Worm (Caenorhabditis elegans) whole organism, L2 larva: ENCODE measurements around the gene ins-8.

Source experiments
- C34F6.9 ChIP-seq: fragments of 150-350 bp; optimal IDR thresholded peaks from 2 replicates; lab custom pipeline; 2014; ENCODE audit warnings: missing biosample characterization, missing genetic modification characterization
- F13H6.1 ChIP-seq: sonication (generic microtip); optimal IDR thresholded peaks from 2 replicates; lab custom pipeline; 2016; ENCODE audit warnings: missing genetic modification characterization, missing compliant biosample characterization
- R02D3.7 ChIP-seq: fragments of 150-350 bp; optimal IDR thresholded peaks from 2 replicates; lab custom pipeline; 2014; ENCODE audit warnings: missing biosample characterization, missing genetic modification characterization
- ZK546.5 ChIP-seq: sonication (generic microtip); optimal IDR thresholded peaks from 2 replicates; lab custom pipeline; 2017; ENCODE audit warnings: missing biosample characterization, missing genetic modification characterization
- alr-1 ChIP-seq: fragments of 150-350 bp; optimal IDR thresholded peaks from 2 replicates; lab custom pipeline; 2014; ENCODE audit warnings: missing biosample characterization, missing genetic modification characterization
- ama-1 ChIP-seq: fragments of 150-350 bp; optimal IDR thresholded peaks from 2 replicates; lab custom pipeline; 2018; ENCODE audit warnings: inconsistent platforms
- blmp-1 ChIP-seq: sonication (generic microtip); optimal IDR thresholded peaks from 2 replicates; lab custom pipeline; 2017; ENCODE audit warnings: missing genetic modification characterization, mild to moderate bottlenecking, missing compliant biosample characterization, antibody characterized with exemption, moderate library complexity; ENCODE audit not compliant: insufficient read depth
- ceh-16 ChIP-seq: fragments of 150-350 bp; optimal IDR thresholded peaks from 2 replicates; lab custom pipeline; 2014; ENCODE audit warnings: missing biosample characterization, missing genetic modification characterization
- crh-2 ChIP-seq: sonication (generic microtip); optimal IDR thresholded peaks from 2 replicates; lab custom pipeline; 2017; ENCODE audit warnings: missing biosample characterization, missing genetic modification characterization
- dmd-4 ChIP-seq: sonication (generic microtip); optimal IDR thresholded peaks from 2 replicates; lab custom pipeline; 2017; ENCODE audit warnings: missing biosample characterization, missing genetic modification characterization
- egl-27 ChIP-seq: sonication (generic microtip); optimal IDR thresholded peaks from 3 replicates; lab custom pipeline; 2017; ENCODE audit warnings: missing biosample characterization, missing genetic modification reagents, missing genetic modification characterization
- elt-1 ChIP-seq: fragments of 150-350 bp; optimal IDR thresholded peaks from 2 replicates; lab custom pipeline; 2014; ENCODE audit warnings: missing biosample characterization, missing genetic modification characterization
- elt-3 ChIP-seq: sonication (generic microtip); optimal IDR thresholded peaks from 2 replicates; lab custom pipeline; 2017; ENCODE audit warnings: missing biosample characterization, missing genetic modification characterization
- fos-1 ChIP-seq: fragments of 150-350 bp; optimal IDR thresholded peaks from 2 replicates; lab custom pipeline; 2014; ENCODE audit warnings: missing biosample characterization, missing genetic modification characterization
- gmeb-1 ChIP-seq: fragments of 150-350 bp; optimal IDR thresholded peaks from 2 replicates; lab custom pipeline; 2014; ENCODE audit warnings: missing biosample characterization, missing genetic modification characterization
- lin-11 ChIP-seq: fragments of 150-350 bp; sonication (generic microtip); optimal IDR thresholded peaks from 2 replicates; lab custom pipeline; 2014; ENCODE audit warnings: missing biosample characterization, missing genetic modification characterization, inconsistent platforms, mixed read lengths
- lin-13 ChIP-seq: fragments of 150-350 bp; optimal IDR thresholded peaks from 2 replicates; lab custom pipeline; 2014; ENCODE audit warnings: missing biosample characterization, missing genetic modification reagents, missing genetic modification characterization
- lsy-2 ChIP-seq, 2 experiments: fragments of 150-350 bp in 1 of 2; sonication (generic microtip) in 1 of 2; optimal IDR thresholded peaks; 2 replicates each; lab custom pipeline; 2014 to 2017; ENCODE audit warnings: missing biosample characterization in 2 of 2, missing genetic modification characterization in 2 of 2
- mab-5 ChIP-seq: fragments of 150-350 bp; optimal IDR thresholded peaks from 2 replicates; lab custom pipeline; 2014; ENCODE audit warnings: missing biosample characterization, missing genetic modification characterization
- mdl-1 ChIP-seq, 2 experiments: fragments of 150-350 bp in 1 of 2; sonication (generic microtip) in 1 of 2; optimal IDR thresholded peaks; 2 replicates each; lab custom pipeline; 2017; ENCODE audit warnings: missing biosample characterization in 2 of 2, missing genetic modification characterization in 2 of 2
- nhr-10 ChIP-seq: sonication (generic microtip); optimal IDR thresholded peaks from 2 replicates; lab custom pipeline; 2017; ENCODE audit warnings: missing biosample characterization, missing genetic modification characterization
- nhr-11 ChIP-seq: fragments of 150-350 bp; optimal IDR thresholded peaks from 2 replicates; lab custom pipeline; 2014; ENCODE audit warnings: missing biosample characterization, missing genetic modification characterization
- nhr-129 ChIP-seq: fragments of 150-350 bp; optimal IDR thresholded peaks from 2 replicates; lab custom pipeline; 2014; ENCODE audit warnings: missing biosample characterization, missing genetic modification characterization
- nhr-21 ChIP-seq: fragments of 150-350 bp; optimal IDR thresholded peaks from 2 replicates; lab custom pipeline; 2014; ENCODE audit warnings: missing biosample characterization, missing genetic modification characterization
- nhr-237 ChIP-seq: fragments of 150-350 bp; optimal IDR thresholded peaks from 2 replicates; lab custom pipeline; 2014; ENCODE audit warnings: missing biosample characterization, missing genetic modification characterization
- nhr-25 ChIP-seq: fragments of 150-350 bp; sonication (generic microtip); optimal IDR thresholded peaks from 3 replicates; lab custom pipeline; 2014; ENCODE audit warnings: missing biosample characterization, missing genetic modification characterization
- nhr-6 ChIP-seq: fragments of 150-350 bp; optimal IDR thresholded peaks from 2 replicates; lab custom pipeline; 2014; ENCODE audit warnings: missing biosample characterization, missing genetic modification characterization
- sem-4 ChIP-seq: fragments of 150-350 bp; optimal IDR thresholded peaks from 2 replicates; lab custom pipeline; 2014; ENCODE audit warnings: missing biosample characterization, missing genetic modification reagents, missing genetic modification characterization
- sma-3 ChIP-seq: sonication (generic microtip); optimal IDR thresholded peaks from 2 replicates; lab custom pipeline; 2016; ENCODE audit warnings: missing genetic modification reagents, missing genetic modification characterization, missing compliant biosample characterization
- sma-9 ChIP-seq, 2 experiments: fragments of 150-350 bp in 1 of 2; sonication (generic microtip) in 1 of 2; optimal IDR thresholded peaks; 2 replicates each; lab custom pipeline; 2014 to 2016; ENCODE audit warnings: missing genetic modification characterization in 2 of 2, mild to moderate bottlenecking in 1 of 2, missing biosample characterization in 1 of 2, missing compliant biosample characterization in 1 of 2, missing genetic modification reagents in 1 of 2, moderate library complexity in 1 of 2
- snpc-4 ChIP-seq: fragments of 150-350 bp; optimal IDR thresholded peaks from 2 replicates; lab custom pipeline; 2014; ENCODE audit warnings: missing biosample characterization, missing genetic modification characterization
- unc-39 ChIP-seq: fragments of 150-350 bp; optimal IDR thresholded peaks from 2 replicates; lab custom pipeline; 2014; ENCODE audit warnings: missing biosample characterization, missing genetic modification characterization
- unc-62 ChIP-seq: fragments of 150-350 bp; optimal IDR thresholded peaks from 2 replicates; lab custom pipeline; 2014; ENCODE audit warnings: missing biosample characterization, missing genetic modification reagents, missing genetic modification characterization
- ztf-1 ChIP-seq: fragments of 200-800 bp; sonication (Bioruptor generic); conservative IDR thresholded peaks from 2 replicates; pipeline ENCODE4 v1.3.6; 2022; ENCODE audit warnings: missing genetic modification characterization, missing compliant biosample characterization
- ztf-4 ChIP-seq: fragments of 150-350 bp; optimal IDR thresholded peaks from 2 replicates; lab custom pipeline; 2014; ENCODE audit warnings: missing biosample characterization, missing genetic modification characterization

Gene ins-8

ce11 chrIV:9671001-9671652 is 9.6 kb downstream of the ins-8 start:
- peak; percentile 97 for TF ChIP-seq sma-9 (GFP tag; optimal IDR thresholded peaks at IDR 0.05; lab: Kevin White, UChicago)
- TF ChIP-seq sma-9 (tag; optimal IDR thresholded peaks at IDR 0.05; lab: Kevin White, UChicago) = no peak
- peak; percentile 58 for TF ChIP-seq fos-1
- peak; percentile 49 for TF ChIP-seq nhr-6 (tag; lab: Kevin White, UChicago)
- no peak for TF ChIP-seq ztf-1 (GFP tag; lab: Robert Waterston, UW)
- TF ChIP-seq ztf-4 (tag; lab: Kevin White, UChicago) = peak; percentile 45
- peak; percentile 49 for TF ChIP-seq blmp-1 (tag; lab: Kevin White, UChicago)
- TF ChIP-seq nhr-25 (tag; lab: Kevin White, UChicago) = peak; percentile 79
- peak; percentile 4 for TF ChIP-seq C34F6.9 (tag; lab: Kevin White, UChicago)
- TF ChIP-seq lsy-2 (tag; optimal IDR thresholded peaks at IDR 0.05; lab: Kevin White, UChicago) = peak in 1 of 2 experiments; percentile 53
- peak; percentile 50 to 75 for TF ChIP-seq mdl-1 (tag; optimal IDR thresholded peaks at IDR 0.05; lab: Kevin White, UChicago)
- peak; percentile 24 for TF ChIP-seq lin-13 (GFP tag; lab: Kevin White, UChicago)
- peak; percentile 37 for TF ChIP-seq egl-27
- TF ChIP-seq nhr-237 (tag; lab: Kevin White, UChicago) = no peak
- peak; percentile 24 for TF ChIP-seq sem-4 (tag; lab: Kevin White, UChicago)
- peak; percentile 94 for TF ChIP-seq crh-2 (tag; lab: Kevin White, UChicago)
- TF ChIP-seq F13H6.1 (tag; lab: Kevin White, UChicago) = peak; percentile 92
- peak; percentile 45 for TF ChIP-seq gmeb-1 (tag; lab: Kevin White, UChicago)
- no peak for TF ChIP-seq ama-1 (lab: Kevin White, UChicago)
- no peak for TF ChIP-seq elt-3 (tag; lab: Kevin White, UChicago)
- TF ChIP-seq sma-3 (GFP tag; lab: Kevin White, UChicago) = peak; percentile 52
- TF ChIP-seq nhr-129 (tag; lab: Kevin White, UChicago) = peak; percentile 89
- no peak for TF ChIP-seq dmd-4

DNA sequence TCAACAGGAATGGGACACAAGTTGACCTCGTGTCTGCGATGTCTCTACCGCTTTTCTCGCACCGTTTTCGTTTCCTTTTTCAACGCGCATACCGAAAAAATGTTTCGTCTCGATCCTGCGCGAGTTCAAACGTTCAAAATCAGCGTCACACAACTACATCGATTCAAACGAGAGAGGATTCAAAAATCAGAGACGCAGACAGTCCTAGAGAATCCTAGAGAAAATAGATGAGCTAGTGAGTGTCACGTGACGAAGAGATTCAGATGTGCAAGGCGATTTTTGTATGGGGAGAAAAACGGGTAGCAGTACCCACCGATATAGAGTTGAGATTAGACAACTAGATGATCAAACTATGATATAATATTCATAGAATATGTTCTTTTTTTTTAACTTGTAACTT is 10.8 kb downstream of the ins-8 start:
- TF ChIP-seq elt-3 (tag; lab: Kevin White, UChicago) = no peak
- peak; percentile 9 for TF ChIP-seq F13H6.1 (tag; lab: Kevin White, UChicago)
- peak; percentile 68 for TF ChIP-seq nhr-25 (tag; lab: Kevin White, UChicago)
- TF ChIP-seq fos-1 = peak; percentile 37
- TF ChIP-seq nhr-6 (tag; lab: Kevin White, UChicago) = peak; percentile 81
- no peak for TF ChIP-seq ceh-16 (tag; lab: Kevin White, UChicago)
- peak; percentile 59 to 83 for TF ChIP-seq mdl-1 (tag; optimal IDR thresholded peaks at IDR 0.05; lab: Kevin White, UChicago)
- peak; percentile 65 for TF ChIP-seq nhr-129 (tag; lab: Kevin White, UChicago)
- TF ChIP-seq sma-9 (GFP tag; optimal IDR thresholded peaks at IDR 0.05; lab: Kevin White, UChicago) = peak; percentile 93
- no peak for TF ChIP-seq sma-9 (tag; optimal IDR thresholded peaks at IDR 0.05; lab: Kevin White, UChicago)
- TF ChIP-seq sem-4 (tag; lab: Kevin White, UChicago) = peak; percentile 21
- no peak for TF ChIP-seq alr-1 (tag; lab: Kevin White, UChicago)
- no peak for TF ChIP-seq ama-1 (lab: Kevin White, UChicago)
- peak; percentile 81 for TF ChIP-seq nhr-21 (tag; lab: Kevin White, UChicago)
- peak; percentile 26 for TF ChIP-seq lin-13 (GFP tag; lab: Kevin White, UChicago)
- TF ChIP-seq ZK546.5 (tag; lab: Kevin White, UChicago) = no peak
- TF ChIP-seq lsy-2 (tag; optimal IDR thresholded peaks at IDR 0.05; lab: Kevin White, UChicago) = peak in 1 of 2 experiments; percentile 70
- no peak for TF ChIP-seq mab-5 (tag; lab: Kevin White, UChicago)
- peak; percentile 70 for TF ChIP-seq sma-3 (GFP tag; lab: Kevin White, UChicago)
- TF ChIP-seq egl-27 = peak; percentile 33
- no peak for TF ChIP-seq nhr-237 (tag; lab: Kevin White, UChicago)
- TF ChIP-seq gmeb-1 (tag; lab: Kevin White, UChicago) = peak; percentile 68
- TF ChIP-seq elt-1 (tag; lab: Kevin White, UChicago) = peak; percentile 77
- peak; percentile 30 for TF ChIP-seq crh-2 (tag; lab: Kevin White, UChicago)
- TF ChIP-seq blmp-1 (tag; lab: Kevin White, UChicago) = peak; percentile 61

DNA sequence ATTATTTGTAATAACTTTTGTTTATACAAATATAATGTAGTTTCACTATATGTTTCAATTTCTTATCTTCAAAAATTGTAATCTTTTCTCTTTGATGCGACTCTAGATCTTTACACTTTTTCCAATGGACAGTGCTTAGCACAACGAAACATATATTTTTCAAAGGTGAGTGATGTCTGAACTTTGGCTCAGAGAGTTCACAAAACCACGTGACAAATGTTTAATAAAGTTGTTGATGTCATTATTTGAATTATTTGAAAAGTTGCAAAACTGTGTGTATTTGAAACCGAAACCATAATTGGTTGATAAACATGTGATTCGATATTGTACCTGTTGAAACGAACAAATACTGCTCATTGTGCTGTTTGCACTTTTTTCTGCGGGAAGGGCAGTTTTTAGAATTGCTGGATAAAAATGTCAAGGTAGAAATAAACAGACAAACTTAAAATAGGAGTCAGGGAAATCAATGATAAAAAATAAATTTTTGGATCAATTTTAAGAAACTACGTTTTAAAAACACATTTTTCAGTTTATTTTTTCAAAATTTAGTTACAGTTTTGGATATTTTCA is 12.6 kb downstream of the ins-8 start:
- TF ChIP-seq nhr-21 (tag; lab: Kevin White, UChicago) (no peak), mab-5 (tag; lab: Kevin White, UChicago) (no peak), F13H6.1 (tag; lab: Kevin White, UChicago) (peak; percentile 59), sem-4 (tag; lab: Kevin White, UChicago) (no peak), crh-2 (tag; lab: Kevin White, UChicago) (peak; percentile 44), elt-1 (tag; lab: Kevin White, UChicago) (no peak), nhr-237 (tag; lab: Kevin White, UChicago) (no peak), unc-39 (tag; lab: Kevin White, UChicago) (no peak), nhr-10 (tag; lab: Kevin White, UChicago) (no peak), nhr-6 (tag; lab: Kevin White, UChicago) (no peak), ztf-1 (GFP tag; lab: Robert Waterston, UW) (no peak), nhr-129 (tag; lab: Kevin White, UChicago) (peak; percentile 3), snpc-4 (tag; lab: Kevin White, UChicago) (no peak), ztf-4 (tag; lab: Kevin White, UChicago) (peak; percentile 38), unc-62 (GFP tag; lab: Kevin White, UChicago) (no peak), blmp-1 (tag; lab: Kevin White, UChicago) (no peak), lin-11 (tag; lab: Kevin White, UChicago) (no peak), egl-27 (no peak), dmd-4 (no peak), nhr-25 (tag; lab: Kevin White, UChicago) (no peak), nhr-11 (no peak), gmeb-1 (tag; lab: Kevin White, UChicago) (no peak), lin-13 (GFP tag; lab: Kevin White, UChicago) (no peak), R02D3.7 (no peak), lsy-2 (tag; optimal IDR thresholded peaks at IDR 0.05; lab: Kevin White, UChicago) (peak in 1 of 2 experiments; percentile 39), sma-9 (GFP tag; optimal IDR thresholded peaks at IDR 0.05; lab: Kevin White, UChicago) (peak; percentile 77), sma-9 (tag; optimal IDR thresholded peaks at IDR 0.05; lab: Kevin White, UChicago) (no peak)
